Worm (Caenorhabditis elegans): ENCODE results near the gene irld-63.

The irld-63 gene

DNA sequence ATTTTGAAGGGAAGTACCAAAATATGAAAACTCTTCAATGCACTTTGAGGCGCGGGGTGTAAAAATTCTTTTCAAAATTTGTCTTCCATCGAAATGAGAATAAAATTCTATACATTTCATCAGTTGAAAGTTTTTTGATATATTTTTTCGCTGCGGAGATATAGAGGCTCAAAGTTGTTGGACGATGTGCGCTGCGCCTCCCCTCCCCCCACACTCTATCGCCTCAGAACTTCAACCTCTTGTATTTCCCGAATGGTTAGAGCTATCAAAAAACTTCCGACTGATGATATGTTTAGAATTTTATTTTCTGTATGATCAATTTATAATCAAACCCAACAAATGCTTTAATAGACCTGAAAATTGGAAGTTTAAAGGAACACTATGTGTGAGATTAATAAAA, 18.1 kb downstream of the irld-63 start:
- TF ChIP-seq hnd-1 (tag; optimal IDR thresholded peaks at IDR 0.05) (no peak), ceh-36 (tag; optimal IDR thresholded peaks at IDR 0.05) (no peak), tra-4 (tag; optimal IDR thresholded peaks at IDR 0.05) (no peak), B0310.2 (tag; optimal IDR thresholded peaks at IDR 0.05) (no peak), flt-1 (GFP tag; IDR thresholded peaks at IDR 0.05) (no peak), F13C5.2 (tag; optimal IDR thresholded peaks at IDR 0.05) (no peak), sea-1 (GFP tag; conservative IDR thresholded peaks at IDR 0.05) (no peak), ceh-13 (GFP tag; optimal IDR thresholded peaks at IDR 0.05) (no peak), hmg-4 (GFP tag; optimal IDR thresholded peaks at IDR 0.05) (no peak), tbx-11 (GFP tag; IDR thresholded peaks at IDR 0.05) (no peak), ama-1 (optimal IDR thresholded peaks at IDR 0.05) (no peak), scrt-1 (GFP tag; IDR thresholded peaks at IDR 0.05) (no peak), ets-7 (tag; optimal IDR thresholded peaks at IDR 0.05) (no peak), hmbx-1 (tag; optimal IDR thresholded peaks at IDR 0.05) (no peak), tbx-37 (GFP tag; conservative IDR thresholded peaks at IDR 0.05) (no peak), aly-1 (tag; optimal IDR thresholded peaks at IDR 0.05) (no peak), pes-1 (GFP tag; IDR thresholded peaks at IDR 0.05) (no peak)

- no peak for TF ChIP-seq ceh-13 (GFP tag; optimal IDR thresholded peaks at IDR 0.05)
- TF ChIP-seq hnd-1 (tag; optimal IDR thresholded peaks at IDR 0.05), result no peak
- TF ChIP-seq F13C5.2 (tag; optimal IDR thresholded peaks at IDR 0.05), result no peak
- TF ChIP-seq hmg-4 (GFP tag; optimal IDR thresholded peaks at IDR 0.05), result no peak
- no peak for TF ChIP-seq B0310.2 (tag; optimal IDR thresholded peaks at IDR 0.05)
- no peak for TF ChIP-seq ama-1 (optimal IDR thresholded peaks at IDR 0.05)
- no peak for TF ChIP-seq ceh-36 (tag; optimal IDR thresholded peaks at IDR 0.05)
- no peak for TF ChIP-seq tra-4 (tag; optimal IDR thresholded peaks at IDR 0.05)
- TF ChIP-seq ets-7 (tag; optimal IDR thresholded peaks at IDR 0.05), result no peak
- no peak for TF ChIP-seq aly-1 (tag; optimal IDR thresholded peaks at IDR 0.05)
- TF ChIP-seq tbx-37 (GFP tag; conservative IDR thresholded peaks at IDR 0.05), result no peak
- TF ChIP-seq hmbx-1 (tag; optimal IDR thresholded peaks at IDR 0.05), result no peak
- no peak for TF ChIP-seq pes-1 (GFP tag; IDR thresholded peaks at IDR 0.05)
- no peak for TF ChIP-seq flt-1 (GFP tag; IDR thresholded peaks at IDR 0.05)
- TF ChIP-seq scrt-1 (GFP tag; IDR thresholded peaks at IDR 0.05), result no peak
- no peak for TF ChIP-seq sea-1 (GFP tag; conservative IDR thresholded peaks at IDR 0.05)
- no peak for TF ChIP-seq tbx-11 (GFP tag; IDR thresholded peaks at IDR 0.05)
Measured at ce11 chrII:2952629-2953028, 22.1 kb downstream of the irld-63 start, which contains the start of gene irld-51. irld-51 (minus strand) TSS chrII:2952729.

ce11 chrII:2955656-2956115, 25.2 kb downstream of the irld-63 start, which contains the start of gene irld-48:
irld-48 (plus strand) TSS chrII:2956065.
- no peak for TF ChIP-seq aly-1 (tag; optimal IDR thresholded peaks at IDR 0.05)
- no peak for TF ChIP-seq ama-1 (optimal IDR thresholded peaks at IDR 0.05)
- no peak for TF ChIP-seq ceh-13 (GFP tag; optimal IDR thresholded peaks at IDR 0.05)
- TF ChIP-seq tbx-11 (GFP tag; IDR thresholded peaks at IDR 0.05), result no peak
- TF ChIP-seq B0310.2 (tag; optimal IDR thresholded peaks at IDR 0.05), result no peak
- no peak for TF ChIP-seq ets-7 (tag; optimal IDR thresholded peaks at IDR 0.05)
- TF ChIP-seq ceh-36 (tag; optimal IDR thresholded peaks at IDR 0.05), result no peak

DNA sequence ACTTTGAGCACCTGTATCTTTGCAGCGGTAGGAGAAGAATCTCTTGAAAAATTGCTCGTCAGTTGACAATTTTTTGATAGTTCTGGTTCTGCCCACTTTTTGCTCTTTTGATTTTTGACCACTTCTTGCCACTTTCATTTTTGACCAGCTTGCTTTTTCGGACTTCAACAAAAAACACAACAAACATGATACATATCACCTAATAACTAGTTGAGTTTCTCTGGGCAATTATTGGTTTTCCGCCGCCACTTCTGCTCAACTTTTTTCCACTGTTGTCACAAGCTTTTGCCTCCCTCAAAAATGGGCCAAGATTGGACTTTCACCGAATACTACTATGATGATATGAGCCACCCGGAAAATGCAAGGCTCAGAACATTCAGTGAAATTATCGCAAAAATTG, 27.8 kb downstream of the irld-63 start, which contains the start of gene srw-60:
srw-60 (plus strand) TSS at position 301 of the 400 bp plus-strand sequence.
- TF ChIP-seq ceh-13 (GFP tag; optimal IDR thresholded peaks at IDR 0.05) (no peak), hmg-4 (GFP tag; optimal IDR thresholded peaks at IDR 0.05) (no peak), ceh-36 (tag; optimal IDR thresholded peaks at IDR 0.05) (no peak), hnd-1 (tag; optimal IDR thresholded peaks at IDR 0.05) (no peak), tra-4 (tag; optimal IDR thresholded peaks at IDR 0.05) (no peak), tbx-37 (GFP tag; conservative IDR thresholded peaks at IDR 0.05) (no peak), pes-1 (GFP tag; IDR thresholded peaks at IDR 0.05) (no peak), aly-1 (tag; optimal IDR thresholded peaks at IDR 0.05) (no peak), scrt-1 (GFP tag; IDR thresholded peaks at IDR 0.05) (no peak), hmbx-1 (tag; optimal IDR thresholded peaks at IDR 0.05) (no peak)

DNA sequence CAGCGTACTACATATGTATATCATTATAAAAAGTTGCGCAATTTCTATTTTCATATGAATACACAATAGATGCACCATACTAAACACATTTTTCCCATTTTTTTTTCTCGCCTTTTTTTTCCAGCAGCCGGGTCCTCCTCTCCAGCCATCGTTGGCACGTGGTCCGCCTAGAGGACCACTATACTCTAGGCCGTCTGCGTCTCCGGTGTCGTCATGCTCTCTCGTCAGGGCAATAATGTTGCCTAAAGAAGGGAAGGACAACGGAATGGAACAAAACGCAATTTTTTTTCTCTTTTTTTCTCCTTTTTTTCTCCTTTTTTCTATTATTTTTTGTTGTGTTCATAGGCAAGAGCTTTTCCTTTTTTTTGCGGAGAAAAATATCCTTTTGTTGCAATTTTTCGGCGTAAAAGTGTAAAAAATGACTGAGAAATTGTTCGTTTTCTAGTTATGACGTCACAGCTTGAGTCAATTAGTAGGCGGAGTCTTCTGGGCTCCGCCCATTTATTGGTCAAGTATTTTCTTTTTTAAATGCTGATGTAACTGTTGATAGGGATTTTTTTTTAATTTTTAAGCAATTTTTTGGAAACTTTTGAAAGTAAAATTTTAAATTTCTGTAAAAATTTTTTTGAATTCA, 32.1 kb downstream of the irld-63 start:
- TF ChIP-seq F13C5.2 (tag; optimal IDR thresholded peaks at IDR 0.05), result no peak
- TF ChIP-seq hnd-1 (tag; optimal IDR thresholded peaks at IDR 0.05), result no peak
- no peak for TF ChIP-seq ceh-36 (tag; optimal IDR thresholded peaks at IDR 0.05)
- no peak for TF ChIP-seq hmbx-1 (tag; optimal IDR thresholded peaks at IDR 0.05)
- no peak for TF ChIP-seq sea-1 (GFP tag; conservative IDR thresholded peaks at IDR 0.05)
- TF ChIP-seq B0310.2 (tag; optimal IDR thresholded peaks at IDR 0.05), result no peak
- TF ChIP-seq pes-1 (GFP tag; IDR thresholded peaks at IDR 0.05), result no peak
- no peak for TF ChIP-seq ceh-13 (GFP tag; optimal IDR thresholded peaks at IDR 0.05)
- TF ChIP-seq tbx-11 (GFP tag; IDR thresholded peaks at IDR 0.05), result no peak
- TF ChIP-seq ets-7 (tag; optimal IDR thresholded peaks at IDR 0.05), result no peak
- no peak for TF ChIP-seq flt-1 (GFP tag; IDR thresholded peaks at IDR 0.05)
- no peak for TF ChIP-seq ama-1 (optimal IDR thresholded peaks at IDR 0.05)
- TF ChIP-seq aly-1 (tag; optimal IDR thresholded peaks at IDR 0.05), result no peak
- TF ChIP-seq scrt-1 (GFP tag; IDR thresholded peaks at IDR 0.05), result no peak
- no peak for TF ChIP-seq tbx-37 (GFP tag; conservative IDR thresholded peaks at IDR 0.05)
- TF ChIP-seq hmg-4 (GFP tag; optimal IDR thresholded peaks at IDR 0.05), result no peak
- no peak for TF ChIP-seq tra-4 (tag; optimal IDR thresholded peaks at IDR 0.05)

DNA sequence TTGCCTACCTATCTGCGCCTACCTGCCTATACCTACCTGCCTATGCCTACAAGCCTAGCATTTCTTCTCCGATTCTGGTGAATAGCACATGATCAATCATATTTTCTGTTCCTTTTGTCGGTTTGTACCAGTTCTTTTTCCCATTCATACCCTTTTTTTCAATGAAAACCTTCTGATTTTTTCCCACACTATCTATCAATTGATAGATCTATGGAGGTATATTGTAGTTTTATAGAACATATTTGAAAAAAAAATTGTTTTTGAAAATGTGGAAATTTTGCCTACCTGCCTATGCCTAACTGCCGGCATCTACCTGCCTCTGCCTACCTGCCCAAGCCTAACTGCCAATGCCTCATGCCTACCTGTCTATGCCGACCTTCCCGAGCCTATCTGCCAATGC, 33.1 kb downstream of the irld-63 start:
- TF ChIP-seq B0310.2 (tag; optimal IDR thresholded peaks at IDR 0.05) (no peak), scrt-1 (GFP tag; IDR thresholded peaks at IDR 0.05) (no peak), tbx-11 (GFP tag; IDR thresholded peaks at IDR 0.05) (no peak), hmbx-1 (tag; optimal IDR thresholded peaks at IDR 0.05) (no peak), ets-7 (tag; optimal IDR thresholded peaks at IDR 0.05) (no peak), sea-1 (GFP tag; conservative IDR thresholded peaks at IDR 0.05) (no peak), tra-4 (tag; optimal IDR thresholded peaks at IDR 0.05) (no peak), tbx-37 (GFP tag; conservative IDR thresholded peaks at IDR 0.05) (no peak), hnd-1 (tag; optimal IDR thresholded peaks at IDR 0.05) (no peak), flt-1 (GFP tag; IDR thresholded peaks at IDR 0.05) (no peak), ceh-36 (tag; optimal IDR thresholded peaks at IDR 0.05) (no peak), ama-1 (optimal IDR thresholded peaks at IDR 0.05) (no peak), ceh-13 (GFP tag; optimal IDR thresholded peaks at IDR 0.05) (no peak), hmg-4 (GFP tag; optimal IDR thresholded peaks at IDR 0.05) (no peak), F13C5.2 (tag; optimal IDR thresholded peaks at IDR 0.05) (no peak), pes-1 (GFP tag; IDR thresholded peaks at IDR 0.05) (no peak), aly-1 (tag; optimal IDR thresholded peaks at IDR 0.05) (no peak)
